Fruit fly (Drosophila melanogaster) whole organism, prepupa: ENCODE data around the gene nsl1.

Source experiments
- Eip78C ChIP-seq: fragments of 200-800 bp; sonication (Bioruptor generic); peaks from one replicate; lab custom pipeline; 2016; ENCODE audit warnings: missing biosample characterization, missing genetic modification characterization
- fd59A ChIP-seq: fragments of 200-800 bp; sonication (Bioruptor generic); optimal IDR thresholded peaks from 2 replicates; lab custom pipeline; 2017; ENCODE audit warnings: missing biosample characterization, mild to moderate bottlenecking, missing genetic modification characterization, missing genetic modification reagents

dm6 chr3R:15816276-15816675, 22.7 kb downstream of the nsl1 start:
- TF ChIP-seq fd59A (no peak), Eip78C (GFP tag; lab: Kevin White, UChicago) (peak; percentile 55)
